Worm (Caenorhabditis elegans) whole organism, young adult: Measurements from ENCODE around the gene tab-1.

Source experiments
- B0019.2 ChIP-seq: fragments of 200-800 bp; sonication (Bioruptor generic); conservative IDR thresholded peaks from 2 replicates; pipeline ENCODE4 v1.3.6; 2022; ENCODE audit warnings: missing genetic modification reagents, missing genetic modification characterization, missing compliant biosample characterization
- C06A6.2 ChIP-seq: fragments of 200-800 bp; sonication (Bioruptor generic); conservative IDR thresholded peaks from 2 replicates; pipeline ENCODE4 v1.3.6; 2022; ENCODE audit warnings: missing genetic modification characterization, missing compliant biosample characterization
- F33H1.4 ChIP-seq: fragments of 200-800 bp; sonication (Bioruptor generic); IDR thresholded peaks from 2 replicates; pipeline ENCODE4 v1.3.6; 2022; ENCODE audit warnings: missing genetic modification reagents, missing genetic modification characterization, missing compliant biosample characterization
- F39B2.1 ChIP-seq: fragments of 200-800 bp; sonication (Bioruptor generic); IDR thresholded peaks from 2 replicates; pipeline ENCODE4 v1.3.6; 2022; ENCODE audit warnings: missing genetic modification reagents, missing genetic modification characterization, missing compliant biosample characterization
- Y56A3A.18 ChIP-seq: fragments of 200-800 bp; sonication (Bioruptor generic); IDR thresholded peaks from 2 replicates; pipeline ENCODE4 v1.3.6; 2022; ENCODE audit warnings: missing genetic modification reagents, missing genetic modification characterization, missing compliant biosample characterization
- Y67H2A.10 ChIP-seq: fragments of 200-800 bp; sonication (Bioruptor generic); conservative IDR thresholded peaks from 2 replicates; pipeline ENCODE4 v1.3.6; 2022; ENCODE audit warnings: missing genetic modification reagents, missing genetic modification characterization, missing compliant biosample characterization
- Y79H2A.3 ChIP-seq: fragments of 200-800 bp; sonication (Bioruptor generic); conservative IDR thresholded peaks from 2 replicates; pipeline ENCODE4 v1.3.6; 2022; ENCODE audit warnings: missing genetic modification reagents, missing genetic modification characterization, missing compliant biosample characterization
- Y95B8A.8 ChIP-seq: fragments of 200-800 bp; sonication (Bioruptor generic); IDR thresholded peaks from 2 replicates; pipeline ENCODE4 v1.3.6; 2022; ENCODE audit warnings: missing genetic modification reagents, missing genetic modification characterization, missing compliant biosample characterization
- ZK185.1 ChIP-seq: sonication (generic microtip); optimal IDR thresholded peaks from 2 replicates; lab custom pipeline; 2016; ENCODE audit warnings: mild to moderate bottlenecking, missing genetic modification characterization, missing compliant biosample characterization; ENCODE audit not compliant: poor library complexity, severe bottlenecking
- akir-1 ChIP-seq: fragments of 200-800 bp; sonication (Bioruptor generic); optimal IDR thresholded peaks from 2 replicates; lab custom pipeline; 2018; ENCODE audit warnings: mild to moderate bottlenecking, missing genetic modification characterization, moderate library complexity, missing compliant biosample characterization
- aptf-2 ChIP-seq: fragments of 200-800 bp; sonication (Bioruptor generic); conservative IDR thresholded peaks from 2 replicates; pipeline ENCODE4 v1.3.6; 2022; ENCODE audit warnings: missing genetic modification reagents, missing genetic modification characterization, missing compliant biosample characterization
- athp-1 ChIP-seq: sonication (generic microtip); optimal IDR thresholded peaks from 2 replicates; lab custom pipeline; 2017; ENCODE audit warnings: mild to moderate bottlenecking, missing genetic modification characterization, missing compliant biosample characterization
- attf-5 ChIP-seq: fragments of 200-800 bp; sonication (Bioruptor generic); optimal IDR thresholded peaks from 2 replicates; lab custom pipeline; 2018; ENCODE audit warnings: mild to moderate bottlenecking, missing genetic modification characterization, missing compliant biosample characterization
- cebp-1 ChIP-seq, 2 experiments: fragments of 200-800 bp in 1 of 2; sonication (Bioruptor generic) in 1 of 2; sonication (generic microtip) in 1 of 2; IDR thresholded peaks in 1 of 2; optimal IDR thresholded peaks in 1 of 2; 2 replicates each; pipeline versions ENCODE4 v1.3.6 to Lab custom; 2017 to 2022; ENCODE audit warnings: missing compliant biosample characterization in 2 of 2, missing genetic modification characterization in 2 of 2, mild to moderate bottlenecking in 1 of 2, missing genetic modification reagents in 1 of 2, moderate library complexity in 1 of 2
- cebp-2 ChIP-seq: fragments of 200-800 bp; sonication (Bioruptor generic); IDR thresholded peaks from 2 replicates; pipeline ENCODE4 v1.3.6; 2022; ENCODE audit warnings: missing genetic modification characterization, missing compliant biosample characterization
- ceh-58 ChIP-seq: fragments of 200-800 bp; sonication (Bioruptor generic); IDR thresholded peaks from 2 replicates; pipeline ENCODE4 v1.3.6; 2022; ENCODE audit warnings: missing genetic modification characterization, missing compliant biosample characterization
- ceh-79 ChIP-seq: sonication (generic microtip); optimal IDR thresholded peaks from 2 replicates; lab custom pipeline; 2017; ENCODE audit warnings: mild to moderate bottlenecking, missing genetic modification characterization, missing compliant biosample characterization
- ceh-91 ChIP-seq: fragments of 200-800 bp; sonication (Bioruptor generic); IDR thresholded peaks from 2 replicates; pipeline ENCODE4 v1.3.6; 2022; ENCODE audit warnings: missing genetic modification reagents, missing genetic modification characterization, missing compliant biosample characterization
- dox-1 ChIP-seq: fragments of 200-800 bp; sonication (Bioruptor generic); IDR thresholded peaks from 2 replicates; pipeline ENCODE4 v1.3.6; 2022; ENCODE audit warnings: missing genetic modification reagents, missing genetic modification characterization, missing compliant biosample characterization
- egrh-3 ChIP-seq: fragments of 200-800 bp; sonication (Bioruptor generic); IDR thresholded peaks from 2 replicates; pipeline ENCODE4 v1.3.6; 2022; ENCODE audit warnings: missing genetic modification reagents, missing genetic modification characterization, missing compliant biosample characterization
- fkh-3 ChIP-seq: sonication (generic microtip); optimal IDR thresholded peaks from 2 replicates; lab custom pipeline; 2016; ENCODE audit warnings: mild to moderate bottlenecking, missing genetic modification characterization, missing compliant biosample characterization
- gei-17 ChIP-seq: fragments of 200-800 bp; sonication (Bioruptor generic); optimal IDR thresholded peaks from 2 replicates; lab custom pipeline; 2018; ENCODE audit warnings: mild to moderate bottlenecking, missing genetic modification characterization, missing compliant biosample characterization
- him-1 ChIP-seq: sonication (generic microtip); optimal IDR thresholded peaks from 2 replicates; lab custom pipeline; 2016; ENCODE audit warnings: missing genotype, missing genetic modification reagents, missing genetic modification characterization, missing compliant biosample characterization
- hlh-12 ChIP-seq: sonication (generic microtip); optimal IDR thresholded peaks from 2 replicates; lab custom pipeline; 2016; ENCODE audit warnings: missing genetic modification characterization, missing compliant biosample characterization
- hmg-1.2 ChIP-seq: fragments of 200-800 bp; sonication (Bioruptor generic); IDR thresholded peaks from 2 replicates; pipeline ENCODE4 v1.3.6; 2022; ENCODE audit warnings: missing genetic modification reagents, missing genetic modification characterization, missing compliant biosample characterization
- hrde-1 ChIP-seq: sonication (generic microtip); optimal IDR thresholded peaks from 2 replicates; lab custom pipeline; 2016; ENCODE audit warnings: missing genetic modification characterization, mild to moderate bottlenecking, missing compliant biosample characterization, moderate library complexity, missing genotype, missing genetic modification reagents, borderline replicate concordance
- let-607 ChIP-seq, 2 experiments: fragments of 200-800 bp in 1 of 2; sonication (Bioruptor generic) in 1 of 2; sonication (generic microtip) in 1 of 2; optimal IDR thresholded peaks; 2 replicates each; lab custom pipeline; 2016 to 2018; ENCODE audit warnings: mild to moderate bottlenecking in 2 of 2, missing compliant biosample characterization in 2 of 2, missing genetic modification characterization in 2 of 2, moderate library complexity in 2 of 2, missing genotype in 1 of 2
- lin-26 ChIP-seq: fragments of 200-800 bp; sonication (Bioruptor generic); IDR thresholded peaks from 2 replicates; pipeline ENCODE4 v1.3.6; 2022; ENCODE audit warnings: missing genetic modification reagents, missing genetic modification characterization, missing compliant biosample characterization
- lin-35 ChIP-seq, 3 experiments: fragments of 150-350 bp in 2 of 3; sonication (generic microtip) in 1 of 3; optimal IDR thresholded peaks; 2 replicates each; lab custom pipeline; 2014 to 2018; ENCODE audit warnings: missing biosample characterization in 3 of 3, missing genetic modification characterization in 3 of 3, missing genetic modification reagents in 3 of 3
- lin-40 ChIP-seq: sonication (generic microtip); optimal IDR thresholded peaks from 2 replicates; lab custom pipeline; 2016; ENCODE audit warnings: missing genetic modification characterization, mild to moderate bottlenecking, missing compliant biosample characterization, missing genotype, missing genetic modification reagents
- lir-1 ChIP-seq: fragments of 200-800 bp; sonication (Bioruptor generic); conservative IDR thresholded peaks from 2 replicates; pipeline ENCODE4 v1.3.6; 2022; ENCODE audit warnings: missing genetic modification reagents, missing genetic modification characterization, missing compliant biosample characterization
- lsl-1 ChIP-seq: fragments of 200-800 bp; sonication (Bioruptor generic); optimal IDR thresholded peaks from 2 replicates; lab custom pipeline; 2018; ENCODE audit warnings: mild to moderate bottlenecking, missing genetic modification characterization, moderate library complexity, missing compliant biosample characterization
- lsy-27 ChIP-seq: sonication (generic microtip); optimal IDR thresholded peaks from 2 replicates; lab custom pipeline; 2017; ENCODE audit warnings: missing genetic modification characterization, mild to moderate bottlenecking, missing compliant biosample characterization, antibody characterized with exemption, missing genotype, borderline replicate concordance; ENCODE audit not compliant: insufficient read depth
- madf-8 ChIP-seq: fragments of 200-800 bp; sonication (Bioruptor generic); conservative IDR thresholded peaks from 2 replicates; pipeline ENCODE4 v1.3.6; 2022; ENCODE audit warnings: missing genetic modification reagents, missing genetic modification characterization, missing compliant biosample characterization
- nfya-1 ChIP-seq: sonication (generic microtip); optimal IDR thresholded peaks from 2 replicates; lab custom pipeline; 2017; ENCODE audit warnings: antibody characterized with exemption, missing compliant biosample characterization, missing genetic modification characterization, borderline replicate concordance; ENCODE audit not compliant: insufficient read depth
- nfyb-1 ChIP-seq: fragments of 200-800 bp; sonication (Bioruptor generic); IDR thresholded peaks from 2 replicates; pipeline ENCODE4 v1.3.6; 2022; ENCODE audit warnings: missing genetic modification reagents, missing genetic modification characterization, missing compliant biosample characterization
- nhr-179 ChIP-seq: sonication (generic microtip); optimal IDR thresholded peaks from 2 replicates; lab custom pipeline; 2016; ENCODE audit warnings: mild to moderate bottlenecking, missing genetic modification characterization, missing compliant biosample characterization
- nhr-80 ChIP-seq: sonication (generic microtip); optimal IDR thresholded peaks from 2 replicates; lab custom pipeline; 2016; ENCODE audit warnings: missing genetic modification characterization, missing compliant biosample characterization
- nhr-90 ChIP-seq: sonication (generic microtip); optimal IDR thresholded peaks from 2 replicates; lab custom pipeline; 2016; ENCODE audit warnings: missing genotype, mild to moderate bottlenecking, missing genetic modification characterization, missing compliant biosample characterization
- pha-4 ChIP-seq: fragments of 150-350 bp; sonication (generic microtip); optimal IDR thresholded peaks from 2 replicates; lab custom pipeline; 2014; ENCODE audit warnings: missing biosample characterization, missing genetic modification reagents, missing genetic modification characterization
- rcor-1 ChIP-seq: fragments of 200-800 bp; sonication (Bioruptor generic); IDR thresholded peaks from 2 replicates; pipeline ENCODE4 v1.3.6; 2022; ENCODE audit warnings: missing genetic modification reagents, missing genetic modification characterization, missing compliant biosample characterization
- sdz-38 ChIP-seq: sonication (generic microtip); optimal IDR thresholded peaks from 2 replicates; lab custom pipeline; 2016; ENCODE audit warnings: missing genotype, missing genetic modification characterization, missing compliant biosample characterization
- somi-1 ChIP-seq: fragments of 200-800 bp; sonication (Bioruptor generic); optimal IDR thresholded peaks from 2 replicates; lab custom pipeline; 2018; ENCODE audit warnings: mild to moderate bottlenecking, missing genetic modification characterization, missing compliant biosample characterization
- tbp1 ChIP-seq: fragments of 200-800 bp; sonication (Bioruptor generic); optimal IDR thresholded peaks from 2 replicates; lab custom pipeline; 2018; ENCODE audit warnings: mild to moderate bottlenecking, missing genetic modification characterization, missing compliant biosample characterization
- zim-3 ChIP-seq: sonication (generic microtip); optimal IDR thresholded peaks from 2 replicates; lab custom pipeline; 2017; ENCODE audit warnings: mild to moderate bottlenecking, missing genetic modification characterization, moderate library complexity, missing compliant biosample characterization
- ztf-3 ChIP-seq: fragments of 200-800 bp; sonication (Bioruptor generic); optimal IDR thresholded peaks from 2 replicates; lab custom pipeline; 2018; ENCODE audit warnings: mild to moderate bottlenecking, missing genetic modification characterization, missing compliant biosample characterization

Gene tab-1

DNA sequence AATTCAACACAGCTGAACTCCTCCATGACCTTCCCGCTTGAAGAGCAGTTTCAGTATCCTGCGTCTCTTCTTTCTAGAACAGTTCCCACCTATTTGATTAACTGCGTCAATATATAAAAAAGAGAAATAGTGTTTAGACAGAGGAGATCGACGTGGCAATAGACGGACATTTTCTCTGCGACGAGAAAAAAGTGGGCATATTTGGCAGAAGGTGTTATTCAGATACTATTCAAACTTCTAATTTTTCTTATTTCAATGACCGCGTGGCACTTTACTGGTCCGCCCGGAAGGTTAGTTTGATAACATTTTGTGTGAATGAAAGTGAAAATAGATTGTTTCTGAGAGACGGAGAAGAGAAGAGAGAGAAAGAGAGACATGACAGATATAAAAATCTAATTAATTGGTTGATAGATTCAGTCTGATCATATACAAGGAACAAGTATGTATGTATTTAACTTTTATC lies 44.8 kb downstream of the tab-1 start, which contains the start of gene tbc-6:
Gene tbc-6 (plus strand): TSS at position 208 of the 463 bp plus-strand sequence.
- TF ChIP-seq nhr-90 (no peak), lin-26 (GFP tag; lab: Robert Waterston, UW) (0 out of 2 replicates have a peak, but pooled peaks have one; percentile 40), tbp1 (no peak), F39B2.1 (no peak), lsl-1 (GFP tag; lab: Kevin White, UChicago) (no peak), hlh-12 (tag; lab: Kevin White, UChicago) (no peak), Y95B8A.8 (GFP tag; lab: Robert Waterston, UW) (0 out of 2 replicates have a peak, but pooled peaks have one; percentile 23), aptf-2 (GFP tag; lab: Robert Waterston, UW) (no peak), nhr-179 (tag; lab: Kevin White, UChicago) (no peak), nfyb-1 (0 out of 2 replicates have a peak, but pooled peaks have one; percentile 23), Y79H2A.3 (0 out of 2 replicates have a peak, but pooled peaks have one; percentile 34), zim-3 (tag; lab: Kevin White, UChicago) (no peak), lin-40 (peak; percentile 53), somi-1 (GFP tag; lab: Kevin White, UChicago) (peak; percentile 20), ZK185.1 (no peak), dox-1 (GFP tag; lab: Robert Waterston, UW) (0 out of 2 replicates have a peak, but pooled peaks have one; percentile 19), ceh-79 (tag; lab: Kevin White, UChicago) (no peak), akir-1 (GFP tag; lab: Kevin White, UChicago) (no peak), hmg-1.2 (GFP tag; lab: Robert Waterston, UW) (peak; percentile 31; the same call in 1 of the 2 replicates), him-1 (tag; lab: Kevin White, UChicago) (peak; percentile 30), athp-1 (tag; lab: Kevin White, UChicago) (no peak), attf-5 (GFP tag; lab: Kevin White, UChicago) (peak; percentile 4), nhr-80 (tag; lab: Kevin White, UChicago) (peak; percentile 51), F33H1.4 (GFP tag; lab: Robert Waterston, UW) (no peak), Y56A3A.18 (GFP tag; lab: Robert Waterston, UW) (0 out of 2 replicates have a peak, but pooled peaks have one; percentile 7), let-607 (tag; optimal IDR thresholded peaks at IDR 0.05; lab: Kevin White, UChicago) (peak in 1 of 2 experiments; percentile 16), nfya-1 (tag; lab: Kevin White, UChicago) (no peak), cebp-1 (GFP tag; IDR thresholded peaks at IDR 0.05; lab: Robert Waterston, UW) (no peak), cebp-1 (tag; optimal IDR thresholded peaks at IDR 0.05; lab: Kevin White, UChicago) (peak; percentile 21)

DNA sequence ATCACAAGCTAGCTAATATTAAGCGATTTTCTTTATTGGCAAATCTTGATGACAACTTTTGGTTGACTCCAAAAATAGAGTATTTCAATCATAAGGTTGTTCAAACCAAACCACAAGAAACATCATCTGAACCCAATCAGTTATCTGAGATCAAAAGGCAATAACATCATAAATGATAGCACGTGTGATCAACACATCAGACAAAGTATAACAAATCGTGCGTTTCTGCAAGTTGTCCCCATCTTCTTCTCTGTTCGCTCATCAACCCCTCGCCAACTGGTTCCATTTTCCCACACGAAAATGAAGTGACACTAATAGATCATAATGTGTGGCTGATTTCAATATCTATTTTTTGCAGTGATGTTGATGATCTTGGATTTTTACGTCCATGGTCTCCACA lies 46.2 kb downstream of the tab-1 start:
- no peak for TF ChIP-seq ztf-3 (GFP tag; lab: Kevin White, UChicago)
- no peak for TF ChIP-seq cebp-1 (GFP tag; IDR thresholded peaks at IDR 0.05; lab: Robert Waterston, UW)
- peak; percentile 16 for TF ChIP-seq cebp-1 (tag; optimal IDR thresholded peaks at IDR 0.05; lab: Kevin White, UChicago)
- no peak for TF ChIP-seq sdz-38 (tag; lab: Kevin White, UChicago)
- no peak for TF ChIP-seq pha-4 (tag; lab: Kevin White, UChicago)
- TF ChIP-seq gei-17, result no peak
- TF ChIP-seq lsy-27 (tag; lab: Kevin White, UChicago), result no peak
- no peak for TF ChIP-seq fkh-3
- no peak for TF ChIP-seq madf-8 (GFP tag; lab: Robert Waterston, UW)
- TF ChIP-seq egrh-3 (GFP tag; lab: Robert Waterston, UW), result no peak
- no peak for TF ChIP-seq rcor-1
- TF ChIP-seq nfyb-1, result no peak
- TF ChIP-seq B0019.2 (GFP tag; lab: Robert Waterston, UW), result no peak
- TF ChIP-seq hrde-1 (tag; lab: Kevin White, UChicago), result no peak
- TF ChIP-seq dox-1 (GFP tag; lab: Robert Waterston, UW), result no peak
- no peak for TF ChIP-seq lin-35 (GFP tag; optimal IDR thresholded peaks at IDR 0.05; lab: Kevin White, UChicago)
- no peak for TF ChIP-seq cebp-2
- no peak for TF ChIP-seq lir-1 (GFP tag; lab: Robert Waterston, UW)
- peak; percentile 47 for TF ChIP-seq C06A6.2 (GFP tag; lab: Robert Waterston, UW)
- TF ChIP-seq ceh-58, result no peak
- TF ChIP-seq Y67H2A.10, result no peak
- no peak for TF ChIP-seq ceh-91 (GFP tag; lab: Robert Waterston, UW)
